Fruit fly (Drosophila melanogaster): ENCODE results near the gene CG18223.

CG18223 gene

DNA sequence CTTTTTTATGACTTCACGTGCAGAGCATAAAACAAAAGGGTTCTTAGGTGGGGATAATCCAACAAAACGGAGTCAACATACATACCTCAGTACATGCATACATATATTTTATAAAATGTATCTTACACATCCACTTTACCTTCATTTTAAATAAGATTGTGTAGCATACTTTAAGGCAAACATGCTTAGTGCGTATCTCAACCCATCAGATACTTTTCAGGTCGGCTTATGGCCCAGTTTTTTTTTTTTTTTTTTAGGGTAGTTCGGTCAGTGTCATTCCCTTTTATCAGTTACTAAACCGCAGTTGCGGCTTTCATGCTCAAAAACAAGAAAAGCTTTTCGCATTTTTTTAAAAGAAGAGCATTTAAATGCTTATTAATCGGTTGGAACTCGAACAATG, 28.1 kb downstream of the CG18223 start, which contains the start of gene NijB (continued):
- TF ChIP-seq E2f2 (GFP tag; IDR thresholded peaks at IDR 0.05) = peak; percentile 12; the same call in 1 of the 2 replicates
- 0 out of 3 replicates have a peak, but pooled peaks have one; percentile 45 for TF ChIP-seq CG2199 (GFP tag; IDR thresholded peaks at IDR 0.05)

DNA sequence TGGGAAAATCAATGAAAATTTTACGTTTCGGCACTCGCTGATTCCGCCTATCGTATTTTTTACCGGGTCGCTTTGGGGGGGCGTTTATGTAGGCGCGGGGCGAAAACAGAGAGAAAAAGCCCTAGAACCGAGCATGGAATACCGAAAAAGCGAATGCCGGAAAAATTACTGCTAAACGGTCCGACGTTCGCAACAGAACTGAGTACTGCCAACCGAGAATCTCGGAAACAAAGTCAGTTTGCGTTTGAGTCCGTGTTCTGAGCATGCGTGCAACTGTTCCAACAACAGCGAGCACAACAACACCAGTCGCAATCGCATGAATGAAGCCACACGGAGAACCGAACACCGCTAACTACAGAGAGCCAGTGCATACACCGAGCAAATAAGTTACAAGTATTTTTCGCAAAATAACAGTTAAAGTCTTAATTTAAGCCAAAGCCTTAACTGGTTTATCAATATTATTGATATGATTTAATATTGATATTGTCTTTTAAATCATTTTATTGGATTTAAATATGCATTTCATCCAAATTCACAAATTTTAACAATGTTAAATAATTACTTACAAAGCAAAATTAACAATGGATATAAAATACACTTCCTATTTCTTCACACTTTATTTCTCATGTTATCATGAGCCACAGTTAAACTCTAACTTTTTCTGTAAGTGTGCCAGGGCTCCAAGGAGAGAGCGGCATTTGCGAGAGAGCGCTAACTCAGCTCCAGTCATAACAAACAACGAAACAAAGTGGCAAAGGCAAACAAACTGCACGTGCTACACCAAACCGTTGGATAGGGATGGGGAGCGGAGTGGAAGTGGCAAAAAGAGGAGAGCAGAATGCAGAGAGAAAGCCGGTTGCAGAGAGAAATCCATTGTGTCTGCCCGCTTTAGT, 29.6 kb downstream of the CG18223 start, which contains the start of gene CG3961:
TSS of gene CG3961 (minus strand) at position 201 of the 893 bp plus-strand sequence.
- TF ChIP-seq dimm (GFP tag; IDR thresholded peaks at IDR 0.05) (peak; percentile 79), CG7372 (GFP tag; IDR thresholded peaks at IDR 0.05) (peak; percentile 89), CG12769 (tag; optimal IDR thresholded peaks at IDR 0.05) (peak; percentile 92), CG16779 (GFP tag; IDR thresholded peaks at IDR 0.05) (peak; percentile 61; the same call in 1 of the 2 replicates), oc (tag; optimal IDR thresholded peaks at IDR 0.05) (peak; percentile 93), CG3847 (GFP tag; IDR thresholded peaks at IDR 0.05) (peak; percentile 88), CG8359 (GFP tag; optimal IDR thresholded peaks at IDR 0.05; ENCODE audit: borderline replicate concordance) (peak; percentile 93), slp2 (GFP tag; optimal IDR thresholded peaks at IDR 0.05) (peak; percentile 84), sd (tag; optimal IDR thresholded peaks at IDR 0.05) (peak; percentile 90), cwo (GFP tag; optimal IDR thresholded peaks at IDR 0.05) (peak; percentile 97), Oaz (GFP tag; IDR thresholded peaks at IDR 0.05) (peak; percentile 86; the same call in 1 of the 2 replicates), CG1024 (GFP tag; IDR thresholded peaks at IDR 0.05) (peak; percentile 79), NfI (GFP tag; optimal IDR thresholded peaks at IDR 0.05) (peak; percentile 95), CG13624 (GFP tag; optimal IDR thresholded peaks at IDR 0.05) (peak; percentile 78), CG14014 (GFP tag; IDR thresholded peaks at IDR 0.05) (peak; percentile 88), Usf (GFP tag; optimal IDR thresholded peaks at IDR 0.05) (peak; percentile 91), BtbVII (GFP tag; optimal IDR thresholded peaks at IDR 0.05) (peak; percentile 93), CG10959 (GFP tag; IDR thresholded peaks at IDR 0.05) (peak; percentile 81), CG13287 (GFP tag; IDR thresholded peaks at IDR 0.05; ENCODE audit: partially characterized antibody) (no peak; the same call in 1 of the 2 replicates), CG3407 (GFP tag; optimal IDR thresholded peaks at IDR 0.05) (peak; percentile 97), grau (tag; optimal IDR thresholded peaks at IDR 0.05) (peak; percentile 98), mld (GFP tag; IDR thresholded peaks at IDR 0.05; ENCODE audit: partially characterized antibody) (no peak), dm (GFP tag; optimal IDR thresholded peaks at IDR 0.05) (peak; percentile 85), CG17361 (GFP tag; IDR thresholded peaks at IDR 0.05) (peak; percentile 100), Max (GFP tag; optimal IDR thresholded peaks at IDR 0.05) (peak; percentile 96), CG6791 (GFP tag; IDR thresholded peaks at IDR 0.05; ENCODE audit: partially characterized antibody) (0 out of 3 replicates have a peak, but pooled peaks have one; percentile 21), CG4360 (GFP tag; IDR thresholded peaks at IDR 0.05) (peak; percentile 62), tna (GFP tag; IDR thresholded peaks at IDR 0.05; ENCODE audit: partially characterized antibody) (no peak), ftz-f1 (GFP tag; optimal IDR thresholded peaks at IDR 0.05) (no peak), CG4282 (GFP tag; optimal IDR thresholded peaks at IDR 0.05) (peak; percentile 2), CG15601 (tag; optimal IDR thresholded peaks at IDR 0.05) (peak; percentile 98), Tbp (GFP tag; optimal IDR thresholded peaks at IDR 0.05) (no peak), CG1233 (GFP tag; optimal IDR thresholded peaks at IDR 0.05) (peak; percentile 97), Scr (GFP tag; IDR thresholded peaks at IDR 0.05; ENCODE audit: partially characterized antibody) (no peak), nerfin-1 (tag; optimal IDR thresholded peaks at IDR 0.05) (peak; percentile 97), grn (GFP tag; optimal IDR thresholded peaks at IDR 0.05) (peak; percentile 85), BEAF-32 (GFP tag; optimal IDR thresholded peaks at IDR 0.05) (peak; percentile 18), unc-4 (GFP tag; IDR thresholded peaks at IDR 0.05; ENCODE audit: partially characterized antibody) (no peak), Stat92E (GFP tag; optimal IDR thresholded peaks at IDR 0.05) (peak in 1 of 3 experiments; percentile 99), bbx (GFP tag; IDR thresholded peaks at IDR 0.05; ENCODE audit: partially characterized antibody) (0 out of 2 replicates have a peak, but pooled peaks have one; percentile 17), CG12942 (GFP tag; optimal IDR thresholded peaks at IDR 0.05) (peak; percentile 97), Trl (optimal IDR thresholded peaks at IDR 0.05) (peak; percentile 79 to 92), Trl (GFP tag; optimal IDR thresholded peaks at IDR 0.05) (peak; percentile 83)
